Fruit fly (Drosophila melanogaster): ENCODE measurements around the gene CG32413.

dm6 chr3L:5902189-5902765 is 1.6 kb downstream of the CG32413 start, which contains the start of gene QC:
- TF ChIP-seq CG4496 (GFP tag; IDR thresholded peaks at IDR 0.05) (0 out of 3 replicates have a peak, but pooled peaks have one; percentile 47), CG9948 (tag; optimal IDR thresholded peaks at IDR 0.05) (no peak), CG15710 (tag; optimal IDR thresholded peaks at IDR 0.05) (no peak), CG8159 (tag; optimal IDR thresholded peaks at IDR 0.05) (no peak), Pif1A (GFP tag; optimal IDR thresholded peaks at IDR 0.05) (no peak), EcR (GFP tag; optimal IDR thresholded peaks at IDR 0.05) (no peak), CG8301 (tag; optimal IDR thresholded peaks at IDR 0.05) (no peak), rn (GFP tag; IDR thresholded peaks at IDR 0.05) (no peak), CG34367 (tag; optimal IDR thresholded peaks at IDR 0.05) (no peak), Pif1B (GFP tag; optimal IDR thresholded peaks at IDR 0.05) (no peak)

All from whole organism, pupa.